Worm (Caenorhabditis elegans): ENCODE results near the gene eat-20.

DNA sequence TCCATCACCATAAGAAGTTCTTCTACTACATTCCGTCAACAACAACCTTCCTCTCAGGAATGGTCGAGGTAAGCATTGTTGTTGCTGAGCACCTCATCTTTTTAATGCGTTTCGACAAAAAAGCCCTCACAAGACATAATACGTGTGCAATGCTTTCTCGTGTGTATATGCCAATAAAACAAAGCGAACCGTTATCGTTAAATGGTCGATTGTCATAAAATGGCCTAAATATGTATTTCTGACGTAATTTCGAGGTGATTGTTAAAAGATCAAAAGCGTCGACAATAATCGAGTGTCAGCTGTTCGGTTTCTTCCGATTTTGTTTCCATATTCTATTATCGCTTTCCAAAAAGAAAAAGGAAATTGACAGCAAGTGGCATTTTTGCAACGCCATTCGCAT, 34.9 kb downstream of the eat-20 start:
- TF ChIP-seq ceh-16 (tag; optimal IDR thresholded peaks at IDR 0.05): no peak
- TF ChIP-seq nhr-76 (tag; optimal IDR thresholded peaks at IDR 0.05): no peak
- TF ChIP-seq nhr-11 (tag; optimal IDR thresholded peaks at IDR 0.05): no peak
- no peak for TF ChIP-seq ztf-11 (tag; optimal IDR thresholded peaks at IDR 0.05)

Measured in whole organism, L3 larva.